Fruit fly (Drosophila melanogaster) whole organism, embryonic: Measurements from ENCODE around the gene CG17108.

Source experiments
- Antp ChIP-seq: fragments of 200-800 bp; sonication (Bioruptor generic); optimal IDR thresholded peaks from 3 replicates; lab custom pipeline; 2016; ENCODE audit warnings: missing biosample characterization, missing genetic modification characterization
- B-H1 ChIP-seq: fragments of 200-800 bp; sonication (Bioruptor generic); IDR thresholded peaks from 3 replicates; pipeline ENCODE4 v1.3.6; 2022; ENCODE audit warnings: missing biosample characterization, missing genetic modification characterization
- CG10209 ChIP-seq: fragments of 200-800 bp; sonication (Bioruptor generic); optimal IDR thresholded peaks from 3 replicates; lab custom pipeline; 2017; ENCODE audit warnings: missing biosample characterization, mild to moderate bottlenecking, missing genetic modification characterization, missing genetic modification reagents
- CG14965 ChIP-seq: fragments of 200-800 bp; sonication (Bioruptor generic); optimal IDR thresholded peaks from 2 replicates; lab custom pipeline; 2016; ENCODE audit warnings: missing biosample characterization, missing genetic modification characterization, borderline replicate concordance
- CG15011 ChIP-seq: fragments of 200-800 bp; sonication (Bioruptor generic); optimal IDR thresholded peaks from 3 replicates; lab custom pipeline; 2018; ENCODE audit warnings: missing biosample characterization, mild to moderate bottlenecking, missing genetic modification characterization
- CG15269 ChIP-seq: fragments of 200-800 bp; sonication (Bioruptor generic); optimal IDR thresholded peaks from 2 replicates; lab custom pipeline; 2018; ENCODE audit warnings: missing biosample characterization, mild to moderate bottlenecking, missing genetic modification characterization, moderate library complexity
- CG1647 ChIP-seq: fragments of 200-800 bp; sonication (Bioruptor generic); optimal IDR thresholded peaks from 3 replicates; lab custom pipeline; 2016; ENCODE audit warnings: missing biosample characterization, missing genetic modification characterization
- CG16813 ChIP-seq: fragments of 200-800 bp; sonication (Bioruptor generic); IDR thresholded peaks from 3 replicates; pipeline ENCODE4 v1.3.6; 2022; ENCODE audit warnings: missing biosample characterization, missing genetic modification characterization; ENCODE audit not compliant: partially characterized antibody
- CG17612 ChIP-seq: fragments of 200-800 bp; sonication (Bioruptor generic); IDR thresholded peaks from 2 replicates; pipeline ENCODE4 v1.3.6; 2022; ENCODE audit warnings: missing biosample characterization, missing genetic modification characterization
- CG2129 ChIP-seq: fragments of 200-800 bp; sonication (Bioruptor generic); IDR thresholded peaks from 2 replicates; pipeline ENCODE4 v1.3.6; 2022; ENCODE audit warnings: missing biosample characterization, missing genetic modification characterization; ENCODE audit not compliant: partially characterized antibody
- CG31388 ChIP-seq: fragments of 200-800 bp; sonication (Bioruptor generic); optimal IDR thresholded peaks from 2 replicates; lab custom pipeline; 2016; ENCODE audit warnings: missing biosample characterization, missing genetic modification characterization
- CG34376 ChIP-seq: fragments of 200-800 bp; sonication (Bioruptor generic); optimal IDR thresholded peaks from 2 replicates; lab custom pipeline; 2018; ENCODE audit warnings: missing biosample characterization, mild to moderate bottlenecking, missing genetic modification characterization
- CG3995 ChIP-seq: fragments of 200-800 bp; sonication (Bioruptor generic); optimal IDR thresholded peaks from 3 replicates; lab custom pipeline; 2016; ENCODE audit warnings: missing biosample characterization, missing genetic modification characterization
- CG4424 ChIP-seq: fragments of 200-800 bp; sonication (Bioruptor generic); optimal IDR thresholded peaks from 3 replicates; lab custom pipeline; 2016; ENCODE audit warnings: missing biosample characterization, missing genetic modification characterization
- CG4730 ChIP-seq: fragments of 200-800 bp; sonication (Bioruptor generic); IDR thresholded peaks from 2 replicates; pipeline ENCODE4 v1.3.6; 2022; ENCODE audit warnings: missing biosample characterization, missing genetic modification characterization
- CG6654 ChIP-seq: fragments of 200-800 bp; sonication (Bioruptor generic); optimal IDR thresholded peaks from 2 replicates; lab custom pipeline; 2017; ENCODE audit warnings: missing biosample characterization, mild to moderate bottlenecking, missing genetic modification characterization
- CG6854 ChIP-seq: fragments of 200-800 bp; sonication (Bioruptor generic); optimal IDR thresholded peaks from 3 replicates; lab custom pipeline; 2017; ENCODE audit warnings: missing biosample characterization, mild to moderate bottlenecking, missing genetic modification characterization
- CG8089 ChIP-seq: fragments of 200-800 bp; sonication (Bioruptor generic); optimal IDR thresholded peaks from 3 replicates; lab custom pipeline; 2016; ENCODE audit warnings: missing biosample characterization, missing genetic modification characterization
- CG9609 ChIP-seq: fragments of 200-800 bp; sonication (Bioruptor generic); optimal IDR thresholded peaks from 3 replicates; lab custom pipeline; 2016; ENCODE audit warnings: missing biosample characterization, missing genetic modification characterization
- Camta ChIP-seq: fragments of 200-800 bp; sonication (Bioruptor generic); optimal IDR thresholded peaks from 2 replicates; lab custom pipeline; 2016; ENCODE audit warnings: missing biosample characterization, missing genetic modification characterization
- D ChIP-seq, 2 experiments: fragments of 200-800 bp in 1 of 2; fragments of >200 bp in 1 of 2; sonication (Bioruptor generic) in 1 of 2; optimal IDR thresholded peaks; 2 replicates in 1 of 2; 3 replicates in 1 of 2; lab custom pipeline; 2017; ENCODE audit warnings: mild to moderate bottlenecking in 1 of 2, missing biosample characterization in 1 of 2, missing genetic modification characterization in 1 of 2, missing genetic modification reagents in 1 of 2
- Dbx ChIP-seq: fragments of 200-800 bp; sonication (Bioruptor generic); IDR thresholded peaks from 3 replicates; pipeline ENCODE4 v1.3.6; 2022; ENCODE audit warnings: missing biosample characterization, missing genetic modification characterization
- Fer1 ChIP-seq: fragments of 200-800 bp; sonication (Bioruptor generic); optimal IDR thresholded peaks from 2 replicates; lab custom pipeline; 2017; ENCODE audit warnings: missing biosample characterization, mild to moderate bottlenecking, missing genetic modification characterization
- Gug ChIP-seq: fragments of 200-800 bp; sonication (Bioruptor generic); IDR thresholded peaks from 4 replicates; pipeline ENCODE4 v1.3.6; 2022; ENCODE audit warnings: missing biosample characterization, missing genetic modification characterization
- Hand ChIP-seq: fragments of 200-800 bp; sonication (Bioruptor generic); optimal IDR thresholded peaks from 2 replicates; lab custom pipeline; 2017; ENCODE audit warnings: mild to moderate bottlenecking, missing biosample characterization, missing genetic modification reagents, missing genetic modification characterization
- MESR4 ChIP-seq: fragments of 200-800 bp; sonication (Bioruptor generic); optimal IDR thresholded peaks from 2 replicates; lab custom pipeline; 2018; ENCODE audit warnings: missing biosample characterization, mild to moderate bottlenecking, missing genetic modification characterization, moderate library complexity
- Meics ChIP-seq: fragments of 200-800 bp; sonication (Bioruptor generic); optimal IDR thresholded peaks from 2 replicates; lab custom pipeline; 2017; ENCODE audit warnings: missing biosample characterization, mild to moderate bottlenecking, missing genetic modification characterization
- Tbp ChIP-seq: fragments of >200 bp; optimal IDR thresholded peaks from 2 replicates; lab custom pipeline; 2018; ENCODE audit warnings: missing biosample characterization, missing genetic modification characterization
- Xbp1 ChIP-seq: fragments of 200-800 bp; sonication (Bioruptor generic); optimal IDR thresholded peaks from 3 replicates; lab custom pipeline; 2016; ENCODE audit warnings: missing biosample characterization, mild to moderate bottlenecking, missing genetic modification characterization
- ab ChIP-seq: fragments of 200-800 bp; sonication (Bioruptor generic); optimal IDR thresholded peaks from 2 replicates; lab custom pipeline; 2016; ENCODE audit warnings: missing biosample characterization, missing genetic modification characterization
- amos ChIP-seq: fragments of 200-800 bp; sonication (Bioruptor generic); IDR thresholded peaks from 2 replicates; pipeline ENCODE4 v1.3.6; 2022; ENCODE audit warnings: missing biosample characterization, missing genetic modification characterization; ENCODE audit not compliant: partially characterized antibody
- chif ChIP-seq, 2 experiments: fragments of 200-800 bp; sonication (Bioruptor generic); optimal IDR thresholded peaks; 3 replicates each; lab custom pipeline; 2016; ENCODE audit warnings: missing biosample characterization in 2 of 2, missing genetic modification characterization in 2 of 2
- crc ChIP-seq: fragments of 200-800 bp; sonication (Bioruptor generic); optimal IDR thresholded peaks from 2 replicates; lab custom pipeline; 2016; ENCODE audit warnings: missing biosample characterization, missing genetic modification characterization
- disco-r ChIP-seq: fragments of 200-800 bp; sonication (Bioruptor generic); optimal IDR thresholded peaks from 2 replicates; lab custom pipeline; 2016; ENCODE audit warnings: missing biosample characterization, missing genetic modification characterization
- esg ChIP-seq: fragments of 200-800 bp; sonication (Bioruptor generic); conservative IDR thresholded peaks from 2 replicates; pipeline ENCODE4 v1.3.6; 2022; ENCODE audit warnings: missing biosample characterization, missing genetic modification characterization
- fd96Cb ChIP-seq: fragments of 200-800 bp; sonication (Bioruptor generic); optimal IDR thresholded peaks from 2 replicates; lab custom pipeline; 2018; ENCODE audit warnings: missing biosample characterization, mild to moderate bottlenecking, missing genetic modification characterization, moderate library complexity
- hkb ChIP-seq, 2 experiments: fragments of 200-800 bp in 1 of 2; fragments of >200 bp in 1 of 2; sonication (Bioruptor generic) in 1 of 2; IDR thresholded peaks in 1 of 2; optimal IDR thresholded peaks in 1 of 2; 2 replicates each; pipeline versions ENCODE4 v1.3.6 to Lab custom; 2017 to 2022; ENCODE audit warnings: missing biosample characterization in 1 of 2, missing genetic modification characterization in 1 of 2
- hth ChIP-seq: fragments of >200 bp; optimal IDR thresholded peaks from 2 replicates; lab custom pipeline; 2017; ENCODE audit warnings: inconsistent platforms
- lmd ChIP-seq: fragments of 200-800 bp; sonication (Bioruptor generic); IDR thresholded peaks from 2 replicates; pipeline ENCODE4 v1.3.6; 2022; ENCODE audit warnings: missing biosample characterization, missing genetic modification characterization
- nerfin-2 ChIP-seq: fragments of 200-800 bp; sonication (Bioruptor generic); IDR thresholded peaks from 2 replicates; pipeline ENCODE4 v1.3.6; 2022; ENCODE audit warnings: missing biosample characterization, missing genetic modification characterization; ENCODE audit not compliant: partially characterized antibody
- odd ChIP-seq: fragments of 200-800 bp; sonication (Bioruptor generic); optimal IDR thresholded peaks from 2 replicates; lab custom pipeline; 2017; ENCODE audit warnings: missing biosample characterization, mild to moderate bottlenecking, missing genetic modification characterization
- pan ChIP-seq, 4 experiments: fragments of >200 bp in 3 of 4; fragments of 200-800 bp in 1 of 4; sonication (Bioruptor generic) in 1 of 4; optimal IDR thresholded peaks in 3 of 4; IDR thresholded peaks in 1 of 4; 2 replicates each; pipeline versions ENCODE4 v1.3.6 to Lab custom; 2017 to 2022; ENCODE audit warnings: missing biosample characterization in 2 of 4, missing genetic modification characterization in 2 of 4, mixed read lengths in 1 of 4
- rib ChIP-seq: fragments of 200-800 bp; sonication (Bioruptor generic); IDR thresholded peaks from 2 replicates; pipeline ENCODE4 v1.3.6; 2022; ENCODE audit warnings: missing biosample characterization, missing genetic modification characterization
- slbo ChIP-seq: fragments of 200-800 bp; sonication (Bioruptor generic); IDR thresholded peaks from 2 replicates; pipeline ENCODE4 v1.3.6; 2022; ENCODE audit warnings: missing biosample characterization, missing genetic modification characterization
- ttk ChIP-seq: fragments of 200-800 bp; sonication (Bioruptor generic); IDR thresholded peaks from 2 replicates; pipeline ENCODE4 v2.1.2; 2022; ENCODE audit warnings: missing biosample characterization, missing genetic modification characterization
- wor ChIP-seq: fragments of 200-800 bp; sonication (Bioruptor generic); IDR thresholded peaks from 2 replicates; pipeline ENCODE4 v1.3.6; 2022; ENCODE audit warnings: missing biosample characterization, missing genetic modification characterization
- zf30C ChIP-seq: fragments of 200-800 bp; sonication (Bioruptor generic); optimal IDR thresholded peaks from 3 replicates; lab custom pipeline; 2018; ENCODE audit warnings: missing biosample characterization, mild to moderate bottlenecking, missing genetic modification characterization
- zfh1 ChIP-seq: fragments of 200-800 bp; sonication (Bioruptor generic); IDR thresholded peaks from 3 replicates; pipeline ENCODE4 v1.3.6; 2022; ENCODE audit warnings: missing biosample characterization, missing genetic modification characterization

Gene CG17108

DNA sequence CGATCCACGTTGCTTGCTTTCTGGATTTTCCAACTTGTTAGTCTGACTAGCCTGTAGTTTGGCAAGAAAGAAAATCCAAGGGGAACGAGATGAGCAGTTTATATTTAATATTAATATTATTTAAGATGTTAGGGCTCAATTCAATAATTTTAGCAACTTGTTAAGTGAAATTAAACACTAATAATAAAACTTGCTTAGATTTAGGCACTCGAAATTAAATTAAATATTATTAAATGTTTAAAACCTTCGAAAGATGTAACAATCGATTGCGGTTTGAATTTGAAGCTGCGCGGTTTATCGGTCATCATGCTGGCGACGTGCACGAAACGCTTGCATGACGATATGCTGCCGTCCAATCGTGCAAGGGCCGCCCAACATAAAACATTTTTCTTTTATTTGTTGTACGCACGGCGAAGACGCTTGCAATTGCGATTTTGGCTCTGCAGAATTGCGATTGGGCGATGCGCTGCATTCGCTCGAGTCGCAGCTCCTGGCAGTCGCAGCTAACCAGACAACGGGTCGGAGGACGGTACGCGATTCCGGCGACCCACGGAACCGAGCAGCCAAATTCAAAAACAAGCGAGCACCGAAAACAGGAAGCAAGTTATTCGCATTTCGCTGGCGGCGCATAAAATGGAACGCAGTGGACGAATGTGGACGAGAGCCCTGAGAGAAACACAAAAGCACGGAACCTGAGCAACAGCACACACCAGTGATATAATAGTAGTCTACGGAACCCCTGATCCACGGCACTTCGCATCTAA lies 43.3 kb upstream of the CG17108 start, which contains the start of the genes Vha16-5 and CG12299 (continued):
- peak; percentile 96 for TF ChIP-seq Xbp1 (GFP tag; lab: Kevin White, UChicago)
- TF ChIP-seq Dbx (GFP tag; lab: Robert Waterston, UW), result peak; percentile 91
- peak; percentile 87 for TF ChIP-seq ab
- peak; percentile 92 for TF ChIP-seq CG1647
- TF ChIP-seq amos (GFP tag; lab: Robert Waterston, UW), result peak; percentile 88
- TF ChIP-seq Camta (GFP tag; lab: Kevin White, UChicago), result no peak
- TF ChIP-seq CG10209 (GFP tag; lab: Kevin White, UChicago), result peak; percentile 72
- TF ChIP-seq rib (GFP tag; lab: Robert Waterston, UW), result peak; percentile 57; the same call in 1 of the 2 replicates
- no peak for TF ChIP-seq zf30C (GFP tag; lab: Kevin White, UChicago)
- TF ChIP-seq Antp (GFP tag; lab: Kevin White, UChicago), result peak; percentile 92
- TF ChIP-seq CG16813 (GFP tag; lab: Robert Waterston, UW), result peak; percentile 83
- TF ChIP-seq hth (lab: Kevin White, UChicago), result no peak
- TF ChIP-seq ttk (GFP tag; lab: Robert Waterston, UW), result peak; percentile 88
- peak; percentile 81 for TF ChIP-seq CG8089 (GFP tag; lab: Kevin White, UChicago)
- TF ChIP-seq chif (GFP tag; optimal IDR thresholded peaks at IDR 0.05; lab: Kevin White, UChicago), result peak; percentile 80 to 85
- no peak for TF ChIP-seq Tbp (GFP tag; lab: Kevin White, UChicago)
- TF ChIP-seq Gug (GFP tag; lab: Robert Waterston, UW), result peak; percentile 74; the same call in 3 of the 4 replicates
- TF ChIP-seq B-H1 (GFP tag; lab: Robert Waterston, UW), result peak; percentile 75
- peak; percentile 70 for TF ChIP-seq Meics (GFP tag; lab: Kevin White, UChicago)
- TF ChIP-seq nerfin-2 (GFP tag; lab: Robert Waterston, UW), result peak; percentile 85
- TF ChIP-seq D (optimal IDR thresholded peaks at IDR 0.05; lab: Kevin White, UChicago), result no peak
- no peak for TF ChIP-seq D (GFP tag; optimal IDR thresholded peaks at IDR 0.05; lab: Kevin White, UChicago)
- TF ChIP-seq odd (GFP tag; lab: Kevin White, UChicago), result no peak
- no peak for TF ChIP-seq CG6654 (GFP tag; lab: Kevin White, UChicago)
- TF ChIP-seq CG17612, result peak; percentile 68; the same call in 1 of the 2 replicates
- TF ChIP-seq wor (GFP tag; lab: Robert Waterston, UW), result peak; percentile 77
- no peak for TF ChIP-seq CG6854 (GFP tag; lab: Kevin White, UChicago)
- TF ChIP-seq zfh1 (GFP tag; lab: Robert Waterston, UW), result peak; percentile 94
- peak; percentile 35 for TF ChIP-seq CG3995 (GFP tag; lab: Kevin White, UChicago)
- peak; percentile 9 for TF ChIP-seq CG14965 (GFP tag; lab: Kevin White, UChicago)
- peak; percentile 68 for TF ChIP-seq CG31388 (GFP tag; lab: Kevin White, UChicago)
- peak; percentile 87 for TF ChIP-seq CG4424 (GFP tag; lab: Kevin White, UChicago)
- TF ChIP-seq CG34376 (GFP tag; lab: Kevin White, UChicago), result peak; percentile 44
- TF ChIP-seq CG15011 (GFP tag; lab: Kevin White, UChicago), result no peak
- no peak for TF ChIP-seq crc (GFP tag; lab: Kevin White, UChicago)
- peak; percentile 96 for TF ChIP-seq slbo (GFP tag; lab: Robert Waterston, UW)
- no peak for TF ChIP-seq hkb (optimal IDR thresholded peaks at IDR 0.05; lab: Kevin White, UChicago)
- peak; percentile 84 for TF ChIP-seq hkb (GFP tag; IDR thresholded peaks at IDR 0.05; lab: Robert Waterston, UW)
- peak; percentile 89 for TF ChIP-seq CG9609 (GFP tag; lab: Kevin White, UChicago)
- peak; percentile 63 for TF ChIP-seq fd96Cb (tag; lab: Kevin White, UChicago)
- peak; percentile 82 for TF ChIP-seq disco-r (GFP tag; lab: Kevin White, UChicago)
- peak; percentile 84 for TF ChIP-seq MESR4
- TF ChIP-seq CG2129 (GFP tag; lab: Robert Waterston, UW), result peak; percentile 30; the same call in 1 of the 2 replicates
- no peak for TF ChIP-seq pan (optimal IDR thresholded peaks at IDR 0.05; lab: Kevin White, UChicago)
- peak in 1 of 2 experiments; percentile 88 for TF ChIP-seq pan (GFP tag; optimal IDR thresholded peaks at IDR 0.05 in 1 of 2, IDR thresholded peaks at IDR 0.05 in 1 of 2)
- peak; percentile 92 for TF ChIP-seq lmd (GFP tag; lab: Robert Waterston, UW)
- TF ChIP-seq esg, result peak; percentile 83
- peak; percentile 61 for TF ChIP-seq Fer1 (GFP tag; lab: Kevin White, UChicago)
- no peak for TF ChIP-seq Hand (GFP tag; lab: Kevin White, UChicago)
- no peak for TF ChIP-seq CG15269 (tag; lab: Kevin White, UChicago)
- TF ChIP-seq CG4730 (GFP tag; lab: Robert Waterston, UW), result peak; percentile 86
